In genomic region chrIII:10248441-10249137, ce11 we compare ENCODE assay signal across 4 worm cellular contexts.
TF ChIP-seq lines count a peak whose summit lies in the region.

Gene div-1, minus strand, starts transcription at chrIII:10248559.
Gene cor-1, plus strand, starts transcription at chrIII:10249111.

TF ChIP-seq in whole organism, L2 larva, 48 proteins besides CTCF, POLR2A, EP300 and RAD21:
- no peak for TF ChIP-seq unc-39 (tag; optimal IDR thresholded peaks at IDR 0.05; lab: Kevin White, UChicago)
- TF ChIP-seq ZK546.5 (tag; optimal IDR thresholded peaks at IDR 0.05; lab: Kevin White, UChicago), result no peak
- TF ChIP-seq lin-13 (GFP tag; optimal IDR thresholded peaks at IDR 0.05; lab: Kevin White, UChicago), result peak; percentile 16
- TF ChIP-seq R02D3.7 (tag; optimal IDR thresholded peaks at IDR 0.05; lab: Kevin White, UChicago), result no peak
- peak in 1 of 2 experiments; percentile 60 for TF ChIP-seq lsy-2 (tag; optimal IDR thresholded peaks at IDR 0.05; lab: Kevin White, UChicago)
- peak; percentile 86 for TF ChIP-seq gmeb-1 (tag; optimal IDR thresholded peaks at IDR 0.05; lab: Kevin White, UChicago)
- TF ChIP-seq unc-55 (GFP tag; optimal IDR thresholded peaks at IDR 0.05; lab: Kevin White, UChicago), result peak; percentile 56
- peak; percentile 37 for TF ChIP-seq crh-2 (tag; optimal IDR thresholded peaks at IDR 0.05; lab: Kevin White, UChicago)
- peak; percentile 15 for TF ChIP-seq nhr-129 (tag; optimal IDR thresholded peaks at IDR 0.05; lab: Kevin White, UChicago)
- TF ChIP-seq lin-11 (tag; optimal IDR thresholded peaks at IDR 0.05; lab: Kevin White, UChicago), result no peak
- peak; percentile 5 for TF ChIP-seq F13H6.1 (tag; optimal IDR thresholded peaks at IDR 0.05; lab: Kevin White, UChicago)
- TF ChIP-seq sma-3 (GFP tag; optimal IDR thresholded peaks at IDR 0.05; lab: Kevin White, UChicago), result peak; percentile 10
- peak; percentile 38 for TF ChIP-seq C34F6.9 (tag; optimal IDR thresholded peaks at IDR 0.05; lab: Kevin White, UChicago)
- no peak for TF ChIP-seq nhr-10 (tag; optimal IDR thresholded peaks at IDR 0.05; lab: Kevin White, UChicago)
- no peak for TF ChIP-seq aly-2 (tag; optimal IDR thresholded peaks at IDR 0.05; lab: Kevin White, UChicago)

TF ChIP-seq in whole organism, L4 larva, 104 proteins besides CTCF, POLR2A, EP300 and RAD21:
- TF ChIP-seq dpl-1 (GFP tag; optimal IDR thresholded peaks at IDR 0.05; lab: Kevin White, UChicago), result peak; percentile 73
- no peak for TF ChIP-seq dve-1 (tag; optimal IDR thresholded peaks at IDR 0.05; lab: Kevin White, UChicago; ENCODE audit: insufficient read depth)
- no peak for TF ChIP-seq ZK337.2 (GFP tag; IDR thresholded peaks at IDR 0.05; lab: Robert Waterston, UW)
- TF ChIP-seq lsy-2 (tag; optimal IDR thresholded peaks at IDR 0.05; lab: Kevin White, UChicago), result peak in 1 of 2 experiments; percentile 53
- TF ChIP-seq hif-1 (tag; optimal IDR thresholded peaks at IDR 0.05; lab: Kevin White, UChicago), result peak in 1 of 2 experiments; percentile 1
- peak in 1 of 2 experiments; percentile 90 for TF ChIP-seq unc-62 (GFP tag; optimal IDR thresholded peaks at IDR 0.05 in 1 of 2; lab: Kevin White, UChicago)
- TF ChIP-seq unc-62 (tag; optimal IDR thresholded peaks at IDR 0.05; lab: Kevin White, UChicago), result no peak
- TF ChIP-seq jun-1 (tag; optimal IDR thresholded peaks at IDR 0.05; lab: Kevin White, UChicago), result no peak
- peak; percentile 17 for TF ChIP-seq nhr-77 (tag; optimal IDR thresholded peaks at IDR 0.05; lab: Kevin White, UChicago)
- TF ChIP-seq hlh-11 (tag; optimal IDR thresholded peaks at IDR 0.05; lab: Kevin White, UChicago), result peak; percentile 23
- TF ChIP-seq lir-3 (tag; optimal IDR thresholded peaks at IDR 0.05; lab: Kevin White, UChicago), result no peak
- TF ChIP-seq nhr-28 (tag; optimal IDR thresholded peaks at IDR 0.05; lab: Kevin White, UChicago), result peak; percentile 12
- peak; percentile 93 for TF ChIP-seq lin-38 (GFP tag; IDR thresholded peaks at IDR 0.05; lab: Robert Waterston, UW)
- TF ChIP-seq egl-43 (GFP tag; IDR thresholded peaks at IDR 0.05; lab: Robert Waterston, UW), result peak; percentile 62; the same call in 1 of the 2 replicates
- TF ChIP-seq mes-2 (tag; optimal IDR thresholded peaks at IDR 0.05; lab: Kevin White, UChicago; ENCODE audit: poor library complexity, severe bottlenecking), result peak; percentile 73
- peak; percentile 75 for TF ChIP-seq set-16 (GFP tag; IDR thresholded peaks at IDR 0.05; lab: Robert Waterston, UW)

TF ChIP-seq in whole organism, late embryonic, 69 proteins besides CTCF, POLR2A, EP300 and RAD21:
- TF ChIP-seq hlh-8 (tag; optimal IDR thresholded peaks at IDR 0.05; lab: Kevin White, UChicago) (peak; percentile 4), tbx-2 (tag; optimal IDR thresholded peaks at IDR 0.05; lab: Kevin White, UChicago) (peak; percentile 56), lim-6 (tag; optimal IDR thresholded peaks at IDR 0.05; lab: Kevin White, UChicago) (no peak), elt-2 (tag; optimal IDR thresholded peaks at IDR 0.05; lab: Kevin White, UChicago) (peak; percentile 29), ceh-18 (tag; optimal IDR thresholded peaks at IDR 0.05; lab: Kevin White, UChicago) (peak; percentile 76), ceh-2 (tag; optimal IDR thresholded peaks at IDR 0.05; lab: Kevin White, UChicago) (peak; percentile 36), ceh-31 (tag; optimal IDR thresholded peaks at IDR 0.05; lab: Kevin White, UChicago) (peak; percentile 14), rnt-1 (tag; optimal IDR thresholded peaks at IDR 0.05; lab: Kevin White, UChicago) (peak; percentile 50), fkh-6 (tag; optimal IDR thresholded peaks at IDR 0.05; lab: Kevin White, UChicago) (no peak), ets-4 (tag; optimal IDR thresholded peaks at IDR 0.05; lab: Kevin White, UChicago) (peak; percentile 24), ceh-24 (tag; optimal IDR thresholded peaks at IDR 0.05; lab: Kevin White, UChicago) (no peak)

TF ChIP-seq in whole organism, mixed stage, embryonic, 35 proteins besides CTCF, POLR2A, EP300 and RAD21:
- TF ChIP-seq mep-1 (tag; optimal IDR thresholded peaks at IDR 0.05; lab: Kevin White, UChicago) (peak; percentile 69), M03D4.4 (tag; optimal IDR thresholded peaks at IDR 0.05; lab: Kevin White, UChicago) (no peak), lsy-2 (tag; optimal IDR thresholded peaks at IDR 0.05; lab: Kevin White, UChicago) (peak; percentile 39), unc-120 (tag; optimal IDR thresholded peaks at IDR 0.05; lab: Kevin White, UChicago; ENCODE audit: poor library complexity, severe bottlenecking) (peak; percentile 60), hlh-1 (tag; optimal IDR thresholded peaks at IDR 0.05; lab: Kevin White, UChicago) (peak; percentile 29), nhr-237 (tag; optimal IDR thresholded peaks at IDR 0.05; lab: Kevin White, UChicago) (peak; percentile 66), lin-13 (tag; optimal IDR thresholded peaks at IDR 0.05; lab: Kevin White, UChicago) (no peak)
